Fruit fly (Drosophila melanogaster) ovary, adult (tissue): ENCODE results near the gene CG14440.

Experiments
- CG17801 ChIP-seq: fragments of 200-800 bp; optimal IDR thresholded peaks from 2 replicates; lab custom pipeline; 2019; ENCODE audit warnings: missing biosample characterization, mild to moderate bottlenecking, missing genetic modification characterization, moderate library complexity; ENCODE audit not compliant: partially characterized antibody

The CG14440 gene

DNA sequence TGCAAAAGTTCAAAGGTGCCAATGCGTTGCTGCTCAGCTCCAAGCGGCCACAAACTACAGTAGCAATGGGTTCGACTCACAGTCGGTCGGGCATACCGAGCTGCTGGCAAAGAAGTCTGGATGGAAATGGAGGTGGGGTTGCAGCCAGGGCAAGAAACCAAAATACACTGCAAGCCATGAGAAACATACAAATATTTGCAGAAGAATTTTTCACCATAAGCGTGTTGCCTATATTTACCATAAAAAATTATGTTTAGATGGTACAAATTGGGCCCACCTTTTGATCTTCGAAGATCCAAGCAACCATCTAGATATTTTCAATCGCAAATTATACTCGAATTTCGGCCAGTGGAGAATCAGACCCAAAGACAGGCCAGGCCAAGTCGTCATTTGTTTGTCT lies 51.5 kb downstream of the CG14440 start:
- TF ChIP-seq CG17801 (GFP tag; lab: Kevin White, UChicago), result no peak
